Worm (Caenorhabditis elegans) whole organism, L1 larva: ENCODE results near the gene K09C6.3.
"Not testable (repeated sequence)": the region's sequence is repeated elsewhere in the genome, so short reads cannot be mapped to it uniquely, and the experiment has no call there.

Experiments
- C34B4.2 ChIP-seq: sonication (generic microtip); optimal IDR thresholded peaks from 2 replicates; lab custom pipeline; 2017; ENCODE audit warnings: mild to moderate bottlenecking, missing genetic modification characterization, missing compliant biosample characterization
- aha-1 ChIP-seq: fragments of 150-350 bp; optimal IDR thresholded peaks from 2 replicates; lab custom pipeline; 2014; ENCODE audit warnings: missing biosample characterization, missing genetic modification characterization
- blmp-1 ChIP-seq: fragments of 150-350 bp; optimal IDR thresholded peaks from 2 replicates; lab custom pipeline; 2014; ENCODE audit warnings: missing biosample characterization, missing genetic modification characterization
- ceh-88 ChIP-seq: fragments of 200-800 bp; sonication (Bioruptor generic); IDR thresholded peaks from 2 replicates; pipeline ENCODE4 v1.3.6; 2022; ENCODE audit warnings: missing genetic modification characterization, missing compliant biosample characterization
- ceh-90 ChIP-seq: sonication (generic microtip); optimal IDR thresholded peaks from 2 replicates; lab custom pipeline; 2016; ENCODE audit warnings: missing genetic modification characterization, missing compliant biosample characterization
- ces-1 ChIP-seq: fragments of 150-350 bp; optimal IDR thresholded peaks from 2 replicates; lab custom pipeline; 2014; ENCODE audit warnings: missing biosample characterization, missing genetic modification reagents, missing genetic modification characterization
- dsc-1 ChIP-seq: sonication (generic microtip); optimal IDR thresholded peaks from 2 replicates; lab custom pipeline; 2016; ENCODE audit warnings: mild to moderate bottlenecking, missing genetic modification characterization, missing compliant biosample characterization
- egl-27 ChIP-seq, 2 experiments: fragments of 150-350 bp in 1 of 2; sonication (generic microtip); optimal IDR thresholded peaks; 3 replicates each; lab custom pipeline; 2017 to 2018; ENCODE audit warnings: missing biosample characterization in 2 of 2, missing genetic modification characterization in 2 of 2, missing genetic modification reagents in 2 of 2
- elt-2 ChIP-seq: sonication (generic microtip); optimal IDR thresholded peaks from 2 replicates; lab custom pipeline; 2016; ENCODE audit warnings: missing genetic modification characterization, mild to moderate bottlenecking, inconsistent platforms, missing compliant biosample characterization, missing genetic modification reagents
- fkh-10 ChIP-seq: sonication (generic microtip); optimal IDR thresholded peaks from 2 replicates; lab custom pipeline; 2017; ENCODE audit warnings: missing biosample characterization, missing genetic modification reagents, missing genetic modification characterization
- fkh-8 ChIP-seq: sonication (generic microtip); optimal IDR thresholded peaks from 2 replicates; lab custom pipeline; 2016; ENCODE audit warnings: mild to moderate bottlenecking, missing genetic modification characterization, missing compliant biosample characterization
- grh-1 ChIP-seq: fragments of 200-800 bp; sonication (Bioruptor generic); IDR thresholded peaks from 2 replicates; pipeline ENCODE4 v1.3.6; 2022; ENCODE audit warnings: missing genetic modification reagents, missing genetic modification characterization, missing compliant biosample characterization
- hlh-17 ChIP-seq: fragments of 200-800 bp; sonication (Bioruptor generic); optimal IDR thresholded peaks from 2 replicates; lab custom pipeline; 2018; ENCODE audit warnings: missing genetic modification characterization, mild to moderate bottlenecking, missing compliant biosample characterization, moderate library complexity, borderline replicate concordance
- lin-35 ChIP-seq, 2 experiments: fragments of 150-350 bp; optimal IDR thresholded peaks; 2 replicates each; lab custom pipeline; 2014; ENCODE audit warnings: missing biosample characterization in 2 of 2, missing genetic modification characterization in 2 of 2, missing genetic modification reagents in 2 of 2
- lin-39 ChIP-seq: fragments of 150-350 bp; optimal IDR thresholded peaks from 2 replicates; lab custom pipeline; 2014; ENCODE audit warnings: missing biosample characterization, missing genetic modification reagents, missing genetic modification characterization
- mdl-1 ChIP-seq, 2 experiments: fragments of 150-350 bp; optimal IDR thresholded peaks; 2 replicates each; lab custom pipeline; 2014 to 2017; ENCODE audit warnings: missing biosample characterization in 2 of 2, missing genetic modification characterization in 2 of 2, inconsistent platforms in 1 of 2
- nhr-20 ChIP-seq: sonication (generic microtip); optimal IDR thresholded peaks from 2 replicates; lab custom pipeline; 2016; ENCODE audit warnings: mild to moderate bottlenecking, missing genetic modification characterization, missing compliant biosample characterization
- nhr-237 ChIP-seq: fragments of 150-350 bp; optimal IDR thresholded peaks from 2 replicates; lab custom pipeline; 2014; ENCODE audit warnings: missing biosample characterization, missing genetic modification characterization
- nhr-76 ChIP-seq: sonication (generic microtip); optimal IDR thresholded peaks from 2 replicates; lab custom pipeline; 2017; ENCODE audit warnings: missing biosample characterization, missing genetic modification characterization
- nhr-90 ChIP-seq: sonication (generic microtip); optimal IDR thresholded peaks from 2 replicates; lab custom pipeline; 2016; ENCODE audit warnings: mild to moderate bottlenecking, missing genetic modification characterization, missing compliant biosample characterization; ENCODE audit not compliant: poor library complexity
- pax-3 ChIP-seq: fragments of 200-800 bp; sonication (Bioruptor generic); optimal IDR thresholded peaks from 2 replicates; lab custom pipeline; 2018; ENCODE audit warnings: mild to moderate bottlenecking, missing genetic modification characterization, moderate library complexity, missing compliant biosample characterization
- rnt-1 ChIP-seq: sonication (generic microtip); optimal IDR thresholded peaks from 2 replicates; lab custom pipeline; 2016; ENCODE audit warnings: mild to moderate bottlenecking, missing genetic modification characterization, moderate library complexity, missing compliant biosample characterization
- skn-1 ChIP-seq: fragments of 150-350 bp; optimal IDR thresholded peaks from 2 replicates; lab custom pipeline; 2014; ENCODE audit warnings: missing biosample characterization, missing genetic modification characterization
- snpc-4 ChIP-seq: fragments of 150-350 bp; optimal IDR thresholded peaks from 2 replicates; lab custom pipeline; 2014; ENCODE audit warnings: missing biosample characterization, missing genetic modification characterization
- snu-23 ChIP-seq: sonication (generic microtip); optimal IDR thresholded peaks from 2 replicates; lab custom pipeline; 2016; ENCODE audit warnings: missing genetic modification characterization, missing compliant biosample characterization
- sox-4 ChIP-seq: sonication (generic microtip); optimal IDR thresholded peaks from 2 replicates; lab custom pipeline; 2016; ENCODE audit warnings: missing genetic modification characterization, missing compliant biosample characterization
- swsn-7 ChIP-seq: sonication (generic microtip); optimal IDR thresholded peaks from 2 replicates; lab custom pipeline; 2016; ENCODE audit warnings: missing genetic modification characterization, missing compliant biosample characterization
- tlp-1 ChIP-seq: fragments of 150-350 bp; optimal IDR thresholded peaks from 2 replicates; lab custom pipeline; 2014; ENCODE audit warnings: missing biosample characterization, missing genetic modification characterization
- unc-130 ChIP-seq: fragments of 150-350 bp; optimal IDR thresholded peaks from 2 replicates; lab custom pipeline; 2017; ENCODE audit warnings: missing biosample characterization, missing genetic modification characterization, inconsistent platforms
- unc-62 ChIP-seq: fragments of 150-350 bp; optimal IDR thresholded peaks from 2 replicates; lab custom pipeline; 2014; ENCODE audit warnings: missing biosample characterization, missing genetic modification reagents, missing genetic modification characterization
- vab-15 ChIP-seq: sonication (generic microtip); optimal IDR thresholded peaks from 2 replicates; lab custom pipeline; 2017; ENCODE audit warnings: missing genotype, mild to moderate bottlenecking, missing genetic modification characterization, missing compliant biosample characterization
- zag-1 ChIP-seq: fragments of 150-350 bp; optimal IDR thresholded peaks from 2 replicates; lab custom pipeline; 2014; ENCODE audit warnings: missing biosample characterization, missing genetic modification characterization
- ztf-11 ChIP-seq, 2 experiments: sonication (generic microtip); optimal IDR thresholded peaks; 2 replicates each; lab custom pipeline; 2016 to 2017; ENCODE audit warnings: missing genetic modification characterization in 2 of 2, missing biosample characterization in 1 of 2, missing compliant biosample characterization in 1 of 2
- ztf-4 ChIP-seq: fragments of 150-350 bp; optimal IDR thresholded peaks from 2 replicates; lab custom pipeline; 2014; ENCODE audit warnings: missing biosample characterization, missing genetic modification characterization

Gene K09C6.3

DNA sequence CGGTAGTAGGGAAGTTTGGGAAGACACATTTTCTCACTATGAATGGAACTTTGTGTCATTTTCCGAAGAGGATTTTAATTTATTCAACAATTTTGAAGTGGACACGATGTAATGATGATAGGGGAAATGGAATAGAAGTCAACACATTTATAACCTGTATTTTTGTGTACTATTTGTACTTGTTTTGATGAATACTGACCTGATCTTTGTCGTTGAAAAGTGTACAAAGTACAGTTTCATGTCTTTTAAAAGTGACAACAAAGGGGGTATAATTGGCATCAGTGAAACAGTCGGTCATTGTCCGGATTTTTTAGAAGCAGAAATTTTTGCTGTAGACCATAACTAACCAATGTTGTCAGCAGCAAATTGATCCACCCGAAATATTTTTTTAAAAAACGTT, 36.9 kb downstream of the K09C6.3 start, which contains the start of gene T02B11.6:
TSS of gene T02B11.6 (minus strand) at position 101 of the 400 bp plus-strand sequence.
- TF ChIP-seq C34B4.2 (tag; lab: Kevin White, UChicago) (no peak), ceh-88 (GFP tag; lab: Robert Waterston, UW) (no peak), zag-1 (tag; lab: Kevin White, UChicago) (no peak), fkh-8 (tag; lab: Kevin White, UChicago) (no peak), snpc-4 (tag; lab: Kevin White, UChicago) (no peak), mdl-1 (tag; optimal IDR thresholded peaks at IDR 0.05; lab: Kevin White, UChicago) (no peak), egl-27 (tag; optimal IDR thresholded peaks at IDR 0.05; lab: Kevin White, UChicago) (no peak), unc-130 (tag; lab: Kevin White, UChicago) (no peak), aha-1 (no peak), grh-1 (GFP tag; lab: Robert Waterston, UW) (no peak), ceh-90 (no peak), snu-23 (GFP tag; lab: Kevin White, UChicago) (no peak), rnt-1 (tag; lab: Kevin White, UChicago) (no peak), vab-15 (no peak), tlp-1 (tag; lab: Kevin White, UChicago) (no peak)

DNA sequence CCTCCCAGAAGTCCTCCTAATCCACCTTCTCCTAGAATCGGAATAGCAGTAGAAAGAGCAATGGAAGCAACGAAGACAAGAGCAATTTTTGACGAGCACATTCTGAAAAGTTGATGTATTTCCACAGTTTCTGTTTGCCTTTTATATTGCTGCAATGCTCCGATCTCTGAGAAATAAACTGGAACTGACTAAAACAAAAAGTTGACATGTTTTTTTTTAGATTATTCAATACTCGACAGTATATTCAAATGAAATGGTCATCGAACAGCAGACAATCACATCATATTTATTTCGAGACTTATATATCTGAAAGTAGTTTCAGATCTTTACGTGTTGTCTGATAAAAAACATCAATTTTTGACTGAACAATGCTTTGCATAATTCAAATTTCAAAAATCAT, 38.1 kb downstream of the K09C6.3 start, which contains the start of gene srlf-21:
TSS of gene srlf-21 (minus strand) at position 101 of the 400 bp plus-strand sequence.
- TF ChIP-seq snpc-4 (tag; lab: Kevin White, UChicago) (no peak), nhr-76 (no peak), dsc-1 (tag; lab: Kevin White, UChicago) (no peak), blmp-1 (tag; lab: Kevin White, UChicago) (no peak)

DNA sequence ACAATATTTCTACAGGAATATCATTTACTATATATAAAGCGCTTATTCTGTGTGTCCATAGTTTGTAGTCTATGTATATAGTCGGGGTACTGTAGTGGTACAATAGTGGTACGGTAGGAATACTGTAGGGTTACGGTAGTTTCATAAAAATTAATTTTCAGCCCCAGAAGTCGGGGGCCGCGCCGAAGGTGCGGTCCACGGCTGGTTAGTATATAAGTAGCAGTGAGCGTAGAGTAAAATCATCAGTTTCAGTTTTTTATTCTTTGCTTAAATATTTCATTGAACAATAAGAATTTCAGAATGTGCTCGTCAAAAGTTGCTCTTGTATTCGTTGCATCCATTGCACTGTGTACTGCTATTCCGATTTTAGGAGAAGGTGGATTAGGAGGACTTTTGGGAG, 38.6 kb downstream of the K09C6.3 start, which contains the start of gene srlf-22:
TSS of gene srlf-22 (plus strand) at position 301 of the 400 bp plus-strand sequence.
- not testable (repeated sequence) for TF ChIP-seq swsn-7 (tag; lab: Kevin White, UChicago); dsc-1 (tag; lab: Kevin White, UChicago); lin-39

DNA sequence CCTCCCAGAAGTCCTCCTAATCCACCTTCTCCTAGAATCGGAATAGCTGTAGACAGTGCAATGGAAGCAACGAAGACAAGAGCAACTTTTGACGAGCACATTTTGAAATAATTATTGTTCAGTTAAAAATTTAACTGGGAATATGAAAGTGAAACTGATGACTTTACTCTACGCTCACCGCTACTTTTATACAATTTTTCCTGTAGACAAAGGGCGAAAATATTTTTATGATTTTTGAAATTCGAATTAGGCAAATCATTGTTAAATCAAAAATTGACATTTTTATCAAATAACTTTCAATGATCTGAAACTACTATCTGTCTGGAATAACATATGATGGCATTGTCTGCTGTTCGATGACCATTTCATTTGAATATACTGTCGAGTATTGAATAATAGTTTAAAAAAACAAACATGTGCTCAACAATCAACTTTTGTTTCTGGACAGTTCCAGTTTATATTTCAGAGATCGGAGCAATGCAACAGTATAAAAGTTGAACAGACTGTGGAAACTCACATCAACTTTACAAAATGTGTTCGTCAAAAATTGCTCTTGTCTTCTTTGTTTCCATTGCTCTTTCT, 41.2 kb downstream of the K09C6.3 start, which contains the start of the genes srlf-23 and srlf-20:
TSS of gene srlf-23 (minus strand) at position 101 of the 582 bp plus-strand sequence.
TSS of gene srlf-20 (plus strand) at position 532 of the 582 bp plus-strand sequence.
- no peak for TF ChIP-seq ztf-11 (tag; optimal IDR thresholded peaks at IDR 0.05; lab: Kevin White, UChicago)
- TF ChIP-seq lin-35 (GFP tag; optimal IDR thresholded peaks at IDR 0.05; lab: Kevin White, UChicago) = no peak
- TF ChIP-seq ces-1 = no peak
- no peak for TF ChIP-seq nhr-237
- TF ChIP-seq pax-3 (tag; lab: Kevin White, UChicago) = no peak
- TF ChIP-seq hlh-17 = no peak
- no peak for TF ChIP-seq fkh-10 (GFP tag; lab: Kevin White, UChicago)
- no peak for TF ChIP-seq nhr-90 (tag; lab: Kevin White, UChicago)

DNA sequence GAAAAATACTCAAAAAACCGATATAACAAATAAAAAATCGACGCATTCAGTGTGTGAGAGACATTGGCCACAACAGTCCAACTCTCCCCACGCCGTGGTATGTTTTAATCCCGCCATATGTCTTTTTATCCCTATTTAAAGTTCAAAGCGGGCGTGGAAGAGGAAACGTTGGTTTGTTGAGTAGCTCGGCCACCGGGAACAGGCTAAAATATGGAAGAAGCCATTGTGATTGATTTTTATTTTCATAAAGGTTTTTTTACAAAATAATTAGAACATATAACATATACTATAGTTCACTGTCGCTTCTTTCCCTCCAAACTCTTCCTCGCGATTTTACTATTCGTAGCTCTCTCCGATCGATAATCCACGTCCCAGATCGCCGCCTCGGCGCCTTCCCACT, 46.8 kb downstream of the K09C6.3 start, which contains the start of gene nas-32:
TSS of gene nas-32 (minus strand) at position 101 of the 400 bp plus-strand sequence.
- TF ChIP-seq unc-62 (GFP tag; lab: Kevin White, UChicago) (no peak), ztf-11 (tag; optimal IDR thresholded peaks at IDR 0.05; lab: Kevin White, UChicago) (no peak), ztf-4 (tag; lab: Kevin White, UChicago) (no peak), nhr-20 (tag; lab: Kevin White, UChicago) (no peak), fkh-10 (GFP tag; lab: Kevin White, UChicago) (no peak), sox-4 (no peak), skn-1 (tag; lab: Kevin White, UChicago) (no peak), elt-2 (tag; lab: Kevin White, UChicago) (no peak)
